Worm (Caenorhabditis elegans) whole organism, young adult: ENCODE data around the gene srd-29.
A peak's percentile ranks its signal among the peaks of the same experiment; 100 is the strongest.

ENCODE experiments used
- B0336.3 ChIP-seq: fragments of 200-800 bp; sonication (Bioruptor generic); IDR thresholded peaks from 2 replicates; pipeline ENCODE4 v1.3.6; 2022; ENCODE audit warnings: missing genetic modification characterization, missing compliant biosample characterization
- C06A6.2 ChIP-seq: fragments of 200-800 bp; sonication (Bioruptor generic); conservative IDR thresholded peaks from 2 replicates; pipeline ENCODE4 v1.3.6; 2022; ENCODE audit warnings: missing genetic modification characterization, missing compliant biosample characterization
- F10E7.11 ChIP-seq: sonication (generic microtip); optimal IDR thresholded peaks from 2 replicates; lab custom pipeline; 2017; ENCODE audit warnings: mild to moderate bottlenecking, missing genetic modification characterization, moderate library complexity, missing compliant biosample characterization
- F22D6.2 ChIP-seq: sonication (generic microtip); optimal IDR thresholded peaks from 2 replicates; lab custom pipeline; 2016; ENCODE audit warnings: mild to moderate bottlenecking, missing genetic modification characterization, missing compliant biosample characterization
- F23B12.7 ChIP-seq: sonication (generic microtip); optimal IDR thresholded peaks from 2 replicates; lab custom pipeline; 2017; ENCODE audit warnings: missing genetic modification characterization, mild to moderate bottlenecking, missing compliant biosample characterization, antibody characterized with exemption, moderate library complexity; ENCODE audit not compliant: insufficient read depth
- F33H1.4 ChIP-seq: fragments of 200-800 bp; sonication (Bioruptor generic); IDR thresholded peaks from 2 replicates; pipeline ENCODE4 v1.3.6; 2022; ENCODE audit warnings: missing genetic modification reagents, missing genetic modification characterization, missing compliant biosample characterization
- F55B11.4 ChIP-seq: sonication (generic microtip); optimal IDR thresholded peaks from 2 replicates; lab custom pipeline; 2016; ENCODE audit warnings: missing compliant biosample characterization, missing genetic modification characterization, borderline replicate concordance; ENCODE audit not compliant: insufficient read depth
- F57A8.1 ChIP-seq: fragments of 200-800 bp; sonication (Bioruptor generic); optimal IDR thresholded peaks from 2 replicates; lab custom pipeline; 2018; ENCODE audit warnings: mild to moderate bottlenecking, missing genetic modification characterization, moderate library complexity, missing compliant biosample characterization
- K11D2.4 ChIP-seq: fragments of 200-800 bp; sonication (Bioruptor generic); IDR thresholded peaks from 2 replicates; pipeline ENCODE4 v1.3.6; 2022; ENCODE audit warnings: missing genetic modification reagents, missing genetic modification characterization, missing compliant biosample characterization
- T07F8.4 ChIP-seq: sonication (generic microtip); optimal IDR thresholded peaks from 2 replicates; lab custom pipeline; 2016; ENCODE audit warnings: mild to moderate bottlenecking, missing genetic modification characterization, moderate library complexity, missing compliant biosample characterization
- T26A5.8 ChIP-seq: sonication (generic microtip); optimal IDR thresholded peaks from 2 replicates; lab custom pipeline; 2016; ENCODE audit warnings: missing genetic modification characterization, missing compliant biosample characterization
- Y95B8A.8 ChIP-seq: fragments of 200-800 bp; sonication (Bioruptor generic); IDR thresholded peaks from 2 replicates; pipeline ENCODE4 v1.3.6; 2022; ENCODE audit warnings: missing genetic modification reagents, missing genetic modification characterization, missing compliant biosample characterization
- attf-3 ChIP-seq: fragments of 200-800 bp; sonication (Bioruptor generic); conservative IDR thresholded peaks from 2 replicates; pipeline ENCODE4 v1.3.6; 2022; ENCODE audit warnings: missing genetic modification reagents, missing genetic modification characterization, missing compliant biosample characterization
- attf-5 ChIP-seq: fragments of 200-800 bp; sonication (Bioruptor generic); optimal IDR thresholded peaks from 2 replicates; lab custom pipeline; 2018; ENCODE audit warnings: mild to moderate bottlenecking, missing genetic modification characterization, missing compliant biosample characterization
- ceh-58 ChIP-seq: fragments of 200-800 bp; sonication (Bioruptor generic); IDR thresholded peaks from 2 replicates; pipeline ENCODE4 v1.3.6; 2022; ENCODE audit warnings: missing genetic modification characterization, missing compliant biosample characterization
- ceh-79 ChIP-seq: sonication (generic microtip); optimal IDR thresholded peaks from 2 replicates; lab custom pipeline; 2017; ENCODE audit warnings: mild to moderate bottlenecking, missing genetic modification characterization, missing compliant biosample characterization
- dpl-1 ChIP-seq: fragments of 150-350 bp; optimal IDR thresholded peaks from 2 replicates; lab custom pipeline; 2014; ENCODE audit warnings: missing biosample characterization, missing genetic modification reagents, missing genetic modification characterization
- efl-1 ChIP-seq: fragments of 150-350 bp; optimal IDR thresholded peaks from 2 replicates; lab custom pipeline; 2014; ENCODE audit warnings: missing biosample characterization, missing genetic modification reagents, missing genetic modification characterization
- egl-18 ChIP-seq: fragments of 200-800 bp; sonication (Bioruptor generic); IDR thresholded peaks from 2 replicates; pipeline ENCODE4 v1.3.6; 2022; ENCODE audit warnings: missing genetic modification reagents, missing genetic modification characterization, missing compliant biosample characterization
- egrh-3 ChIP-seq: fragments of 200-800 bp; sonication (Bioruptor generic); IDR thresholded peaks from 2 replicates; pipeline ENCODE4 v1.3.6; 2022; ENCODE audit warnings: missing genetic modification reagents, missing genetic modification characterization, missing compliant biosample characterization
- let-526 ChIP-seq: fragments of 200-800 bp; sonication (Bioruptor generic); IDR thresholded peaks from 2 replicates; pipeline ENCODE4 v1.3.6; 2022; ENCODE audit warnings: missing genetic modification reagents, missing genetic modification characterization, missing compliant biosample characterization
- let-607 ChIP-seq, 2 experiments: fragments of 200-800 bp in 1 of 2; sonication (Bioruptor generic) in 1 of 2; sonication (generic microtip) in 1 of 2; optimal IDR thresholded peaks; 2 replicates each; lab custom pipeline; 2016 to 2018; ENCODE audit warnings: mild to moderate bottlenecking in 2 of 2, missing compliant biosample characterization in 2 of 2, missing genetic modification characterization in 2 of 2, moderate library complexity in 2 of 2, missing genotype in 1 of 2
- lin-54 ChIP-seq: fragments of 200-800 bp; sonication (Bioruptor generic); optimal IDR thresholded peaks from 2 replicates; lab custom pipeline; 2018; ENCODE audit warnings: mild to moderate bottlenecking, missing genetic modification characterization, missing compliant biosample characterization
- lsl-1 ChIP-seq: fragments of 200-800 bp; sonication (Bioruptor generic); optimal IDR thresholded peaks from 2 replicates; lab custom pipeline; 2018; ENCODE audit warnings: mild to moderate bottlenecking, missing genetic modification characterization, moderate library complexity, missing compliant biosample characterization
- madf-6 ChIP-seq: fragments of 200-800 bp; sonication (Bioruptor generic); IDR thresholded peaks from 2 replicates; pipeline ENCODE4 v1.3.6; 2022; ENCODE audit warnings: missing genetic modification reagents, missing genetic modification characterization, missing compliant biosample characterization
- madf-8 ChIP-seq: fragments of 200-800 bp; sonication (Bioruptor generic); conservative IDR thresholded peaks from 2 replicates; pipeline ENCODE4 v1.3.6; 2022; ENCODE audit warnings: missing genetic modification reagents, missing genetic modification characterization, missing compliant biosample characterization
- mcd-1 ChIP-seq: fragments of 200-800 bp; sonication (Bioruptor generic); IDR thresholded peaks from 2 replicates; pipeline ENCODE4 v1.3.6; 2022; ENCODE audit warnings: missing genetic modification reagents, missing genetic modification characterization, missing compliant biosample characterization
- nhr-27 ChIP-seq: fragments of 200-800 bp; sonication (Bioruptor generic); optimal IDR thresholded peaks from 2 replicates; lab custom pipeline; 2018; ENCODE audit warnings: mild to moderate bottlenecking, missing genetic modification characterization, moderate library complexity, missing compliant biosample characterization
- pbrm-1 ChIP-seq: fragments of 200-800 bp; sonication (Bioruptor generic); IDR thresholded peaks from 2 replicates; pipeline ENCODE4 v1.3.6; 2022; ENCODE audit warnings: missing genetic modification reagents, missing genetic modification characterization, missing compliant biosample characterization
- sea-2 ChIP-seq: fragments of 200-800 bp; sonication (Bioruptor generic); IDR thresholded peaks from 2 replicates; pipeline ENCODE4 v1.3.6; 2022; ENCODE audit warnings: missing genetic modification characterization, missing compliant biosample characterization
- sptf-2 ChIP-seq: fragments of 200-800 bp; sonication (Bioruptor generic); optimal IDR thresholded peaks from 2 replicates; lab custom pipeline; 2018; ENCODE audit warnings: mild to moderate bottlenecking, missing genetic modification characterization, missing compliant biosample characterization
- tlf-1 ChIP-seq: fragments of 200-800 bp; sonication (Bioruptor generic); optimal IDR thresholded peaks from 2 replicates; lab custom pipeline; 2018; ENCODE audit warnings: mild to moderate bottlenecking, missing genetic modification characterization, missing compliant biosample characterization
- unc-62 ChIP-seq: fragments of 150-350 bp; optimal IDR thresholded peaks from 2 replicates; lab custom pipeline; 2014; ENCODE audit warnings: missing biosample characterization, missing genetic modification reagents, missing genetic modification characterization
- xnd-1 ChIP-seq: sonication (generic microtip); optimal IDR thresholded peaks from 2 replicates; lab custom pipeline; 2016; ENCODE audit warnings: missing genotype, missing genetic modification reagents, missing genetic modification characterization, missing compliant biosample characterization
- zim-3 ChIP-seq: sonication (generic microtip); optimal IDR thresholded peaks from 2 replicates; lab custom pipeline; 2017; ENCODE audit warnings: mild to moderate bottlenecking, missing genetic modification characterization, moderate library complexity, missing compliant biosample characterization
- ztf-3 ChIP-seq: fragments of 200-800 bp; sonication (Bioruptor generic); optimal IDR thresholded peaks from 2 replicates; lab custom pipeline; 2018; ENCODE audit warnings: mild to moderate bottlenecking, missing genetic modification characterization, missing compliant biosample characterization

The srd-29 gene

ce11 chrV:7612044-7612443 is 23.5 kb upstream of the srd-29 start, which contains the start of gene clec-215:
Gene clec-215 (plus strand): TSS chrV:7612344.
- TF ChIP-seq C06A6.2 (no peak), pbrm-1 (GFP tag; lab: Robert Waterston, UW) (no peak)
- TF ChIP-seq, all 124 proteins: peak for 0

DNA sequence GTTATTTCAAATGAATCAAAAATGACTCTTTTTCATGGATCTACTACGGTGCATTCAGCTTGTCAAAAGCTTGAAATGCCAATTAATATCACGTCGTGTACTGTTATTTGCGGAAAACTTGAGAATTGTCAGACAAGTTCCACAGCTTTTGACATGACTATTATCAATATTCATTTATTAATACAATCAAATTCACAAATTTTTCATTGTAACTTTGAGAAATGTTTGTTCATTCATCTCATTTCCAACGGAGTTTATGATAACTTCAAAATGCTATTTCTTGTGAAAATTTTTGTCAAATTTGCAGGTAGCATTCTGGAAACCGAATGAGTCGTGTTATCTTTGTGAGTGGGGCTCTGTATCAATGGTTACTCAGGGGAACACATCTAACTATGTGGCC is 17.5 kb upstream of the srd-29 start, which contains the start of gene C50E3.15:
Gene C50E3.15, plus strand, starts transcription at position 301 of the 400 bp plus-strand sequence.
- TF ChIP-seq sptf-2 (GFP tag; lab: Kevin White, UChicago) (no peak), K11D2.4 (GFP tag; lab: Robert Waterston, UW) (no peak), F23B12.7 (tag; lab: Kevin White, UChicago) (no peak), B0336.3 (no peak), egrh-3 (GFP tag; lab: Robert Waterston, UW) (no peak), F57A8.1 (GFP tag; lab: Kevin White, UChicago) (no peak), F22D6.2 (tag; lab: Kevin White, UChicago) (no peak), Y95B8A.8 (no peak), ceh-58 (GFP tag; lab: Robert Waterston, UW) (no peak), sea-2 (GFP tag; lab: Robert Waterston, UW) (no peak), T07F8.4 (tag; lab: Kevin White, UChicago) (no peak), madf-8 (no peak), zim-3 (tag; lab: Kevin White, UChicago) (no peak), unc-62 (no peak)

- TF ChIP-seq B0336.3 (no peak), attf-5 (GFP tag; lab: Kevin White, UChicago) (no peak), ceh-79 (tag; lab: Kevin White, UChicago) (no peak), egl-18 (GFP tag; lab: Robert Waterston, UW) (no peak), sea-2 (GFP tag; lab: Robert Waterston, UW) (no peak), F33H1.4 (GFP tag; lab: Robert Waterston, UW) (0 out of 2 replicates have a peak, but pooled peaks have one; percentile 11), T26A5.8 (tag; lab: Kevin White, UChicago) (no peak), pbrm-1 (GFP tag; lab: Robert Waterston, UW) (no peak), ceh-58 (GFP tag; lab: Robert Waterston, UW) (no peak), F57A8.1 (GFP tag; lab: Kevin White, UChicago) (no peak), ztf-3 (no peak), attf-3 (no peak), dpl-1 (peak; percentile 45), mcd-1 (GFP tag; lab: Robert Waterston, UW) (no peak), nhr-27 (tag; lab: Kevin White, UChicago) (no peak), madf-8 (peak; percentile 75), tlf-1 (GFP tag; lab: Kevin White, UChicago) (no peak), lsl-1 (GFP tag; lab: Kevin White, UChicago) (peak; percentile 5), lin-54 (GFP tag; lab: Kevin White, UChicago) (no peak), let-607 (tag; optimal IDR thresholded peaks at IDR 0.05; lab: Kevin White, UChicago) (no peak), madf-6 (GFP tag; lab: Robert Waterston, UW) (peak; percentile 89), efl-1 (GFP tag; lab: Kevin White, UChicago) (peak; percentile 79), let-526 (GFP tag; lab: Robert Waterston, UW) (no peak), F55B11.4 (tag; lab: Kevin White, UChicago) (no peak), xnd-1 (tag; lab: Kevin White, UChicago) (peak; percentile 30), F10E7.11 (tag; lab: Kevin White, UChicago) (no peak)
Measured at ce11 chrV:7622011-7622465, 13.5 kb upstream of the srd-29 start, which contains the start of gene C50E3.12. Gene C50E3.12 (minus strand): TSS chrV:7622061.
